Worm (Caenorhabditis elegans) whole organism, midembryonic: ENCODE data around the gene catp-8.

Experiments used
- T22C8.4 ChIP-seq: fragments of 200-800 bp; sonication (Bioruptor generic); IDR thresholded peaks from 2 replicates; pipeline ENCODE4 v1.3.6; 2022; ENCODE audit warnings: missing genetic modification characterization, missing compliant biosample characterization
- cog-1 ChIP-seq: sonication (generic microtip); optimal IDR thresholded peaks from 2 replicates; lab custom pipeline; 2016; ENCODE audit warnings: missing genetic modification characterization, missing compliant biosample characterization
- flt-1 ChIP-seq: fragments of 200-800 bp; sonication (Bioruptor generic); IDR thresholded peaks from 2 replicates; pipeline ENCODE4 v1.3.6; 2022; ENCODE audit warnings: missing genetic modification characterization, missing compliant biosample characterization
- klf-2 ChIP-seq: fragments of 200-800 bp; sonication (Bioruptor generic); conservative IDR thresholded peaks from 2 replicates; pipeline ENCODE4 v1.3.6; 2022; ENCODE audit warnings: missing genetic modification reagents, missing genetic modification characterization, missing compliant biosample characterization
- med-1 ChIP-seq: sonication (generic microtip); optimal IDR thresholded peaks from 2 replicates; lab custom pipeline; 2017; ENCODE audit warnings: missing genetic modification characterization, mild to moderate bottlenecking, missing compliant biosample characterization, antibody characterized with exemption, missing genetic modification reagents; ENCODE audit not compliant: insufficient read depth
- ref-1 ChIP-seq: fragments of 200-800 bp; sonication (Bioruptor generic); conservative IDR thresholded peaks from 2 replicates; pipeline ENCODE4 v1.3.6; 2022; ENCODE audit warnings: missing genetic modification reagents, missing genetic modification characterization, missing compliant biosample characterization
- tab-1 ChIP-seq: fragments of 200-800 bp; sonication (Bioruptor generic); IDR thresholded peaks from 2 replicates; pipeline ENCODE4 v1.3.6; 2022; ENCODE audit warnings: missing genetic modification characterization, missing compliant biosample characterization
- ztf-23 ChIP-seq: fragments of 200-800 bp; sonication (Bioruptor generic); IDR thresholded peaks from 2 replicates; pipeline ENCODE4 v1.3.6; 2022; ENCODE audit warnings: missing genetic modification reagents, missing genetic modification characterization, missing compliant biosample characterization
- ztf-29 ChIP-seq: fragments of 200-800 bp; sonication (Bioruptor generic); IDR thresholded peaks from 2 replicates; pipeline ENCODE4 v1.3.6; 2022; ENCODE audit warnings: missing genetic modification reagents, missing genetic modification characterization, missing compliant biosample characterization

catp-8 gene

DNA sequence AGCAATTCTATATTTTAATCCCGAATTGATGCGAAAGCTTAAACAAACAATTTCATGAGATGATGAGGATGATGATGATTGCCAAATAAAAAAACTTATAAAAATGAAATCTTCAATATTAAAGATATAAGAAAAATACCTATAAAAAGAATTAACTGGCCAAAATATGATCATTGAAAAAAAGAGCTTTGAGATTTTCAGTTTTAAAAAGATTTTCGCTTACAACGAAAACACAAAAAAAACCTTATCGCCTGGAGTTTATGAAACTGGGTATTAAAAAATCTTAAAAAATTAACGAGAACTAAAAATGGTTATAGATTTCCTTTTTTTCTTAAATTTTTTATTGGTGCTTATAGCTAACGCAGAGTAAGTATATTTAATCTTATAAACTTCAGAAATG lies 11.6 kb downstream of the catp-8 start, which contains the start of gene C10C6.7:
TSS of gene C10C6.7 (minus strand) at position 101 of the 400 bp plus-strand sequence.
- TF ChIP-seq T22C8.4 (GFP tag; lab: Robert Waterston, UW), result no peak
- TF ChIP-seq klf-2 (GFP tag; lab: Robert Waterston, UW), result no peak
- TF ChIP-seq flt-1 (GFP tag; lab: Robert Waterston, UW), result no peak
- TF ChIP-seq ref-1 (GFP tag; lab: Robert Waterston, UW), result no peak

DNA sequence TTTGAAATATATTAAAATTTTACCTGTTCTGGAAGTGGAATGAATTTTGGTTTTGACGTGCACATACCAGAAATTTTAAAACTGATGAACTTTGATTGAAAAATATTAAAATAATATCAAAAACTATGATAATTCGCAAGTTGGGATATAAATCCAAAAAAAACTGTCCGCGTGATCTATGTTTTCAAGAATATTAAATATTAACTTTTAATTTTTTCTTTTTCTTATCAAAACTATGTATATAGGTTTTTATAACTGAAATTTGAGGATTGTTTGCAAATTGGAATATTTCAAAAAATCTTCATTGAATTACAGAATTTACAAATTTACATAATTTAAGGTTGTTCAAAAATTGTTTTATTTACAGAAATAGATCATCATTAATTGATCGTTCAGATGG lies 13.9 kb downstream of the catp-8 start, which contains the start of gene C10C6.3:
TSS of gene C10C6.3 (minus strand) at position 101 of the 400 bp plus-strand sequence.
- TF ChIP-seq flt-1 (GFP tag; lab: Robert Waterston, UW) (no peak), ztf-23 (GFP tag; lab: Robert Waterston, UW) (no peak), med-1 (no peak), klf-2 (GFP tag; lab: Robert Waterston, UW) (no peak), ref-1 (GFP tag; lab: Robert Waterston, UW) (no peak), ztf-29 (GFP tag; lab: Robert Waterston, UW) (no peak), cog-1 (tag; lab: Kevin White, UChicago) (no peak), tab-1 (no peak), T22C8.4 (GFP tag; lab: Robert Waterston, UW) (no peak)

DNA sequence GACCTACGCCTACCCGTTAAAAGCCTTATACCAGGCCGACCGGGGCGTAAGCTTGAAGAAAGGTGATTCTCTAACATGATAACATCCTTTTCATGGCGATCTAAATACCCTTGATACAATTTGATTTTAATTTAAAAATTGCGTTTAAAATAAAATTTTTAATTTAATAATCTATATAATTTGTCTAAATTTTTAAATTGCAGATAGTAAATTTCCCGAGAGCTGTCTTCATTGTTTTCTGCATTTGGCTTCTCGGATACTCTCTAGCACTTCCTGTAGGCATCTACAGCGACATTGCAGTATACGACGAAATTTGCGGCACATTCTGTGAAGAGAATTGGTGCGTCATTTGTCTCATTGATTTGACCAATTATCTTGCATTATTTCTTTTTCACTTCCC lies 17.7 kb downstream of the catp-8 start:
- TF ChIP-seq klf-2 (GFP tag; lab: Robert Waterston, UW) (no peak), cog-1 (tag; lab: Kevin White, UChicago) (no peak), med-1 (no peak), ztf-23 (GFP tag; lab: Robert Waterston, UW) (no peak), flt-1 (GFP tag; lab: Robert Waterston, UW) (no peak), tab-1 (no peak), T22C8.4 (GFP tag; lab: Robert Waterston, UW) (no peak), ref-1 (GFP tag; lab: Robert Waterston, UW) (no peak), ztf-29 (GFP tag; lab: Robert Waterston, UW) (no peak)

DNA sequence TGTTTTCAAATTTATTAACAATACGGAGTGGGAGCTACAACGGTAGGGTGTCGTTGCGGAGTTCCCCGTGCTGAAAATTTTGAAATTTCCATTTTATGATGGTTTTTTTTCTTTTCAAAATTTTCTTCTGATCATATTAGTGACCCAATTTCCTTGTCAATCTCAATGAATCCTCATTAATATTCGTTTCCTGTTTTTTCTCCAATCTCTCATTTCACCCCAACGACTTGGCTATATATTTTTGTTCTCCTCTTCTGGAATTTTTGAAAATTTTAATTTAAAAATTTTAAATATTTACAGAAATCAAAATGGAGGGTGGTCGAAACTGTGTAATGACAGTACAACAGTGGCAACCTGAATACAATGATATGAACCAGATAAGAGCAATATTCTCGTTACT lies 19.4 kb downstream of the catp-8 start, which contains the start of gene npr-3:
TSS of gene npr-3 (plus strand) at position 301 of the 400 bp plus-strand sequence.
- TF ChIP-seq ztf-23 (GFP tag; lab: Robert Waterston, UW), result no peak
- TF ChIP-seq tab-1, result no peak
- no peak for TF ChIP-seq klf-2 (GFP tag; lab: Robert Waterston, UW)
- no peak for TF ChIP-seq flt-1 (GFP tag; lab: Robert Waterston, UW)
- no peak for TF ChIP-seq cog-1 (tag; lab: Kevin White, UChicago)
- TF ChIP-seq med-1, result no peak
- TF ChIP-seq ztf-29 (GFP tag; lab: Robert Waterston, UW), result no peak
- no peak for TF ChIP-seq ref-1 (GFP tag; lab: Robert Waterston, UW)
- no peak for TF ChIP-seq T22C8.4 (GFP tag; lab: Robert Waterston, UW)

DNA sequence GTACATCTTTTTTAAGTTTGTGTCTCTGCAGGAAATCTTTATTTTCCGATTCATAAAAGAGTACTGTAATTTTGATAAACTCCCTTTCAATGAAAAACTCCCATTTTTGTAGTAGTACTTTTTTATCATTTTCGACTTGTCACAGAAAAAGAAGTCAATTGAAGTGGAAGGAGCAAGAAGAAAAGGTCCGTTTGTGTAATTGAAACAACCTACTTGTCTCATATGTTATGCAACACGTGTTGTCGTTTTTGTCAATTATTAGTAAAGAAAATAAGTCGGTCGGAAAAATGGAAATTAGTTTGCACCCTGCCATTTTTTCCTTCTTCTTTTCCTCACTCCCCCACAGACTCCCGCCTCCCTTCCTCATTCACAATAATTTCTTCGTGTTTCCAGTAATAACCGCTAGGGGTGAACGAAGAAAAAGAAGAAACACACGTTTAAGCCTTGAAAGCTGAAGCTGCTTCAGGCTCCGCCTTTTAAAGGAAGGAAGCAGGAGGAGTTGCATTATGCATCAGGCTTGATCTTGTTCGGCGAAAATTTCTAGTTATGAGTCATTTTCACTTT lies 20.3 kb downstream of the catp-8 start:
- TF ChIP-seq flt-1 (GFP tag; lab: Robert Waterston, UW) (no peak), T22C8.4 (GFP tag; lab: Robert Waterston, UW) (no peak), med-1 (no peak), cog-1 (tag; lab: Kevin White, UChicago) (no peak), tab-1 (no peak), ztf-23 (GFP tag; lab: Robert Waterston, UW) (no peak), klf-2 (GFP tag; lab: Robert Waterston, UW) (no peak), ref-1 (GFP tag; lab: Robert Waterston, UW) (no peak), ztf-29 (GFP tag; lab: Robert Waterston, UW) (no peak)

DNA sequence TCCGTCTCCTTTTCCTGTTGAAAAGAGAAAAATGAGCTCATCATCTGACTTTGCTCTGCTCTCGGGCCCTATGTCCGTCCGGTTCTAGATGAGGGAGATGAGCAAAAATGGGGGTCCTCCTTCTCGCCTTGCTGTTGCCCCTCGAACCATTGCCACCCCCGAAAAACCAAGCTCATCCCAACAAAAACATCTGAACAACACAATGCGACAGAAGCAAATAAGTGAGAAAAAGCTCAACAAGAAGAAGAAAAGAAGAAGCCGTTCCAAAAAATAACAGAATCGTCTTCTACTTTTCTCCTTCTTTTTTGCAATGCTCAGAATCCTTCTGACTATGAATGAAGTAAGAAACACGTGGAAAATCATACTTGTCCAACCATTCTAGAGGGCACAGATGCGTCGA lies 23.2 kb downstream of the catp-8 start:
- TF ChIP-seq cog-1 (tag; lab: Kevin White, UChicago) (no peak), T22C8.4 (GFP tag; lab: Robert Waterston, UW) (no peak), ztf-29 (GFP tag; lab: Robert Waterston, UW) (no peak), klf-2 (GFP tag; lab: Robert Waterston, UW) (no peak), tab-1 (no peak), ref-1 (GFP tag; lab: Robert Waterston, UW) (no peak), flt-1 (GFP tag; lab: Robert Waterston, UW) (no peak), ztf-23 (GFP tag; lab: Robert Waterston, UW) (no peak), med-1 (no peak)

DNA sequence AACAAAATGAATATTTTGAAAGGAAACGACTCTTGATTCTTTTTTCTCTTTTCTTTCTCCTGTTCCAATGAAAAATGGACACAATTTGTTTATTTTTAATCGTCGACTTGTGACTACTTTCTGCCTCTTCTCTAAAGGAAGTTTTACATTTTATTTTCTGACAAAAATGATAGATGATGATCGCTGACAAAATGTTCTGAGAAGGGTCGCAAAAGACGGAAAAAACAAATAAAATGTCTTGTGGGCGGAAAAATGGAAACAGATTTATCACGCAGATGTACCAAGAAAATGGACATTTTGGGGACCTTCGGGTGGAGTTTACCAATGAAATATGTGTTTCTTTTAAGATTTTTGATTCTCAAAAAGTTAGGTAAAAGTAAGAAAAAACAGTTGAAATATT lies 26.1 kb downstream of the catp-8 start:
- no peak for TF ChIP-seq ref-1 (GFP tag; lab: Robert Waterston, UW)
- TF ChIP-seq ztf-29 (GFP tag; lab: Robert Waterston, UW), result no peak
- no peak for TF ChIP-seq ztf-23 (GFP tag; lab: Robert Waterston, UW)
- no peak for TF ChIP-seq klf-2 (GFP tag; lab: Robert Waterston, UW)
- TF ChIP-seq tab-1, result no peak
- TF ChIP-seq cog-1 (tag; lab: Kevin White, UChicago), result no peak
- TF ChIP-seq T22C8.4 (GFP tag; lab: Robert Waterston, UW), result no peak
- TF ChIP-seq flt-1 (GFP tag; lab: Robert Waterston, UW), result no peak
- no peak for TF ChIP-seq med-1

DNA sequence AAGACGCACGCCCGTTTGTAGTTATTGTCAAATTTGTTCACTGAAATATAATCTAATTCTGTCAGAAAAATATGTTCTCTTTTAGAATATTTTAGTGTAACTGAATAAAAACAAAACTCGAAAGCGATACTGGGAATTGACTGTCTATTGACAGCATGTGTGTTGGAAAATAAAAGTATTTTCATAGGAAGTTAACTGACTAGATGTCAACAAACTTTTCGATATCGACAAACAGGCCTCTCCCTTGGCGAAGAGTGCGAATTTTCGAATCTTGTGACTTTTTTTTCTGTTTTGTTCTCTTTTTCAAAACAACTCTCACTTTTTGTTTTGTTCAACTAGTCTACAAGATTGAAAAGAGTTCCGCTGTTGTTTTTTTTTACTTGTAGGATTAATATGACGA lies 40.8 kb downstream of the catp-8 start:
- TF ChIP-seq flt-1 (GFP tag; lab: Robert Waterston, UW) (no peak), med-1 (no peak), T22C8.4 (GFP tag; lab: Robert Waterston, UW) (no peak), ztf-23 (GFP tag; lab: Robert Waterston, UW) (no peak), ztf-29 (GFP tag; lab: Robert Waterston, UW) (no peak), klf-2 (GFP tag; lab: Robert Waterston, UW) (no peak), ref-1 (GFP tag; lab: Robert Waterston, UW) (no peak), cog-1 (tag; lab: Kevin White, UChicago) (no peak), tab-1 (no peak)

DNA sequence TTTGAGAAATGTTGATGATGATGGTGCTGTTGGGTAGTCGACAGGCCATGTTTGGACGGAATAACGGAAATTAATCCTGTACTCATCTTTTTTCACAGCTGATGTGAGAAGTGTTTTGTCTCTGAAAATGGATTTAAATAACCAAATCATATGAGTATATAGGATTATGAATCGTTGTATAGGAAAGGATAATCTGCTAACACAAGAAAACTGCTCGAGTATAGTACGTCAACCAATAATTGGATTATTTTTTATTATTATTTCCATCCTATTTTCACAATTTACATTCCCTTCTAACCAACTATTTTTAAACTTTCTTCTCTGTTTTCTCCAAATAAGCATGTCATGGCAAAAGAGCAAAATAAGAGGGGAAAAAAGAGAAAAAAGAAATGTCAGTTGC lies 43.3 kb downstream of the catp-8 start:
- no peak for TF ChIP-seq ref-1 (GFP tag; lab: Robert Waterston, UW)
- TF ChIP-seq tab-1, result no peak
- TF ChIP-seq T22C8.4 (GFP tag; lab: Robert Waterston, UW), result no peak
- TF ChIP-seq klf-2 (GFP tag; lab: Robert Waterston, UW), result no peak
